Fruit fly (Drosophila melanogaster): ENCODE data around the gene srl.

DNA sequence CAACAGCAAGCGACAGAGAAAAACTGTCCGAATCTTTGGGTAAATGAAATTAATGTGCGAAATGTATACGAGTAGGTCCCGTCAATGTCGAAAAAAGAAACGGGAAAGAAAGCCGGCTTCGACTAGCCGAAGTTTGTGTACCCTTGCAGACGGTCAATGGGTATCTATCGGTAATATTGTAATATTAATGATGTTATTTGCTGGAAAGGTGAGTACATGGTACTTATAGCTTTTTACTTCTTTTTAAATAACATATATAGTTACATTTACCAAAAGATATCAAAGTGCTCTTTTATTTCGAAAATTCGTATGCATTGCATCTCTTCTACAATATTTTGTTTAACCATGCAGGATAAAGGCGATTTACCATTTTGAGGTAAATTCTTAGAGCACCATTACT, 46.9 kb upstream of the srl start:
- TF ChIP-seq rn (GFP tag; IDR thresholded peaks at IDR 0.05): no peak
- TF ChIP-seq CG32121 (GFP tag; IDR thresholded peaks at IDR 0.05): no peak
- no peak for TF ChIP-seq CG17806 (tag; optimal IDR thresholded peaks at IDR 0.05)
- no peak for TF ChIP-seq Pif1B (GFP tag; optimal IDR thresholded peaks at IDR 0.05)
- no peak for TF ChIP-seq CG14655 (GFP tag; optimal IDR thresholded peaks at IDR 0.05)
- TF ChIP-seq CG13204 (GFP tag; optimal IDR thresholded peaks at IDR 0.05): no peak
- no peak for TF ChIP-seq CG10348 (GFP tag; IDR thresholded peaks at IDR 0.05)
- no peak for TF ChIP-seq CG4496 (GFP tag; IDR thresholded peaks at IDR 0.05)
- TF ChIP-seq CG8159 (tag; optimal IDR thresholded peaks at IDR 0.05): no peak
- no peak for TF ChIP-seq fd96Ca (GFP tag; IDR thresholded peaks at IDR 0.05)
- no peak for TF ChIP-seq Pif1A (GFP tag; optimal IDR thresholded peaks at IDR 0.05)
- no peak for TF ChIP-seq CG9948 (tag; optimal IDR thresholded peaks at IDR 0.05)
